Fruit fly (Drosophila melanogaster) whole organism, prepupa: Measurements from ENCODE around the gene CG9328.

ENCODE experiments used
- CG15336 ChIP-seq: fragments of 200-800 bp; sonication (Bioruptor generic); IDR thresholded peaks from 2 replicates; pipeline ENCODE4 v1.3.6; 2022; ENCODE audit warnings: missing biosample characterization, missing genetic modification characterization
- CG4318 ChIP-seq: fragments of 200-800 bp; sonication (Bioruptor generic); optimal IDR thresholded peaks from 3 replicates; lab custom pipeline; 2017; ENCODE audit warnings: missing biosample characterization, mild to moderate bottlenecking, missing genetic modification characterization
- CG6854 ChIP-seq: fragments of 200-800 bp; sonication (Bioruptor generic); optimal IDR thresholded peaks from 2 replicates; lab custom pipeline; 2017; ENCODE audit warnings: missing biosample characterization, mild to moderate bottlenecking, missing genetic modification characterization
- Sox15 ChIP-seq: fragments of 200-800 bp; sonication (Bioruptor generic); optimal IDR thresholded peaks from 3 replicates; lab custom pipeline; 2016; ENCODE audit warnings: missing biosample characterization, missing genetic modification characterization

DNA sequence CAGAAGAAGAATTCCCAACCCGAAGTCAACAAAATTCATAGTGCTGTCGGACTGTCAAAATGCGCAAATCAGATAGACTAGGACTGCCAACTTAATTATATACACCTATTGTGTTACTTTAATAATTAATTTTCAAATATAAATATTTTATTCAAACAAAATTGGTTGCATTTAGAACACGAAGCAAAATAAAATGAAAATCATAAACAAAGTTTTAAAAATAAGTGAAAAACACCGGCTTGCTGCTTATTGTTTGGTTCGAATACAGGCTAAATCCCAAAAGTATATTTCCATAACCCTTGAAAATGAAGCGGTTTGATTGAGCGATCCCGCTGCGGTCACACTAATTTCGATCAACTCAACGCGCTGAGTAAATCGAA, 39.7 kb upstream of the CG9328 start, which contains the start of the genes Rhau and dia:
- TF ChIP-seq CG4318 (GFP tag; lab: Kevin White, UChicago): no peak
- no peak for TF ChIP-seq Sox15
- no peak for TF ChIP-seq CG6854 (GFP tag; lab: Kevin White, UChicago)
- no peak for TF ChIP-seq CG15336 (GFP tag; lab: Robert Waterston, UW)
